Worm (Caenorhabditis elegans) whole organism, dauer: ENCODE measurements around the gene Y49E10.27.
"Not testable (repeated sequence)": the region's sequence is repeated elsewhere in the genome, so short reads cannot be mapped to it uniquely, and the experiment has no call there.

Source experiments
- unc-62 ChIP-seq: sonication (generic microtip); optimal IDR thresholded peaks from 2 replicates; lab custom pipeline; 2017; ENCODE audit warnings: missing biosample characterization, missing genetic modification reagents, missing genetic modification characterization

The Y49E10.27 gene

ce11 chrIII:12434104-12434503 lies at the start of gene Y49E10.27:
TSS of gene Y49E10.27 (plus strand) at chrIII:12434404.
- no peak for TF ChIP-seq unc-62 (GFP tag; lab: Kevin White, UChicago)

- not testable (repeated sequence) for TF ChIP-seq unc-62 (GFP tag; lab: Kevin White, UChicago)
These were observed 47.6 kb upstream of the Y49E10.27 start, which contains the start of gene Y49E10.30 for ce11 chrIII:12386597-12386996. TSS of gene Y49E10.30 (plus strand) at chrIII:12386897.

ce11 chrIII:12388106-12388505 lies 46.1 kb upstream of the Y49E10.27 start:
- TF ChIP-seq unc-62 (GFP tag; lab: Kevin White, UChicago) = no peak

ce11 chrIII:12395085-12395484 lies 39.1 kb upstream of the Y49E10.27 start, which contains the start of gene Y49E10.10:
TSS of gene Y49E10.10 (plus strand) at chrIII:12395465.
- TF ChIP-seq unc-62 (GFP tag; lab: Kevin White, UChicago) = no peak

- TF ChIP-seq unc-62 (GFP tag; lab: Kevin White, UChicago) = no peak
These were observed 35.7 kb upstream of the Y49E10.27 start for ce11 chrIII:12398468-12398867.

ce11 chrIII:12399709-12400108 lies 34.5 kb upstream of the Y49E10.27 start:
- TF ChIP-seq unc-62 (GFP tag; lab: Kevin White, UChicago) = no peak

- no peak for TF ChIP-seq unc-62 (GFP tag; lab: Kevin White, UChicago)
These were observed 23.9 kb upstream of the Y49E10.27 start for ce11 chrIII:12410304-12410703.

- TF ChIP-seq unc-62 (GFP tag; lab: Kevin White, UChicago) = no peak
These were observed 23.1 kb upstream of the Y49E10.27 start for ce11 chrIII:12411059-12411458.

ce11 chrIII:12411668-12412067 lies 22.5 kb upstream of the Y49E10.27 start:
- no peak for TF ChIP-seq unc-62 (GFP tag; lab: Kevin White, UChicago)

ce11 chrIII:12414533-12414932 lies 19.7 kb upstream of the Y49E10.27 start:
- TF ChIP-seq unc-62 (GFP tag; lab: Kevin White, UChicago) = no peak

- TF ChIP-seq unc-62 (GFP tag; lab: Kevin White, UChicago) = no peak
These were observed 13.9 kb upstream of the Y49E10.27 start for ce11 chrIII:12420256-12420655.

ce11 chrIII:12421708-12422107 lies 12.5 kb upstream of the Y49E10.27 start, which contains the start of gene tat-1:
TSS of gene tat-1 (minus strand) at chrIII:12421718.
- TF ChIP-seq unc-62 (GFP tag; lab: Kevin White, UChicago) = no peak

- no peak for TF ChIP-seq unc-62 (GFP tag; lab: Kevin White, UChicago)
These were observed 10.1 kb upstream of the Y49E10.27 start for ce11 chrIII:12424066-12424465.

- no peak for TF ChIP-seq unc-62 (GFP tag; lab: Kevin White, UChicago)
These were observed 9.5 kb upstream of the Y49E10.27 start for ce11 chrIII:12424663-12425062.

ce11 chrIII:12425846-12426405 lies 8.3 kb upstream of the Y49E10.27 start:
- no peak for TF ChIP-seq unc-62 (GFP tag; lab: Kevin White, UChicago)

- TF ChIP-seq unc-62 (GFP tag; lab: Kevin White, UChicago) = no peak
These were observed 7.6 kb upstream of the Y49E10.27 start, which contains the start of gene pie-1 for ce11 chrIII:12426558-12426957. TSS of gene pie-1 (plus strand) at chrIII:12426893.

- no peak for TF ChIP-seq unc-62 (GFP tag; lab: Kevin White, UChicago)
These were observed 6.5 kb upstream of the Y49E10.27 start for ce11 chrIII:12427527-12428263.
